Fruit fly (Drosophila melanogaster) whole organism, embryonic: ENCODE measurements around the gene CG7889.

ENCODE experiments used
- CG10366 ChIP-seq: fragments of 200-800 bp; sonication (Bioruptor generic); IDR thresholded peaks from 2 replicates; pipeline ENCODE4 v1.3.6; 2022; ENCODE audit warnings: missing biosample characterization, missing genetic modification characterization
- CG10654 ChIP-seq: fragments of 200-800 bp; sonication (Bioruptor generic); optimal IDR thresholded peaks from 2 replicates; lab custom pipeline; 2016; ENCODE audit warnings: missing biosample characterization, missing genetic modification characterization
- CG11456 ChIP-seq: fragments of 200-800 bp; sonication (Bioruptor generic); IDR thresholded peaks from 3 replicates; pipeline ENCODE4 v1.3.6; 2022; ENCODE audit warnings: missing biosample characterization, missing genetic modification characterization
- CG13296 ChIP-seq: fragments of 200-800 bp; sonication (Bioruptor generic); optimal IDR thresholded peaks from 3 replicates; lab custom pipeline; 2018; ENCODE audit warnings: missing biosample characterization, mild to moderate bottlenecking, missing genetic modification characterization
- CG1529 ChIP-seq: fragments of 200-800 bp; sonication (Bioruptor generic); optimal IDR thresholded peaks from 3 replicates; lab custom pipeline; 2018; ENCODE audit warnings: missing biosample characterization, missing genetic modification characterization
- CG16813 ChIP-seq: fragments of 200-800 bp; sonication (Bioruptor generic); IDR thresholded peaks from 3 replicates; pipeline ENCODE4 v1.3.6; 2022; ENCODE audit warnings: missing biosample characterization, missing genetic modification characterization; ENCODE audit not compliant: partially characterized antibody
- CG16863 ChIP-seq: fragments of 200-800 bp; sonication (Bioruptor generic); optimal IDR thresholded peaks from 3 replicates; lab custom pipeline; 2016; ENCODE audit warnings: missing biosample characterization, missing genetic modification characterization
- CG2129 ChIP-seq: fragments of 200-800 bp; sonication (Bioruptor generic); IDR thresholded peaks from 2 replicates; pipeline ENCODE4 v1.3.6; 2022; ENCODE audit warnings: missing biosample characterization, missing genetic modification characterization; ENCODE audit not compliant: partially characterized antibody
- CG30403 ChIP-seq: fragments of 200-800 bp; sonication (Bioruptor generic); optimal IDR thresholded peaks from 3 replicates; lab custom pipeline; 2016; ENCODE audit warnings: missing biosample characterization, missing genetic modification characterization
- CG3847 ChIP-seq: fragments of 200-800 bp; sonication (Bioruptor generic); IDR thresholded peaks from 2 replicates; pipeline ENCODE4 v1.3.6; 2022; ENCODE audit warnings: missing biosample characterization, missing genetic modification characterization
- CG3995 ChIP-seq: fragments of 200-800 bp; sonication (Bioruptor generic); optimal IDR thresholded peaks from 3 replicates; lab custom pipeline; 2016; ENCODE audit warnings: missing biosample characterization, missing genetic modification characterization
- CG7271 ChIP-seq: fragments of 200-800 bp; sonication (Bioruptor generic); optimal IDR thresholded peaks from 2 replicates; lab custom pipeline; 2018; ENCODE audit warnings: missing biosample characterization, mild to moderate bottlenecking, missing genetic modification characterization, moderate library complexity
- CG7357 ChIP-seq: fragments of 200-800 bp; sonication (Bioruptor generic); IDR thresholded peaks from 3 replicates; pipeline ENCODE4 v1.3.6; 2022; ENCODE audit warnings: missing biosample characterization, missing genetic modification characterization
- CG8290 ChIP-seq, 3 experiments: fragments of 200-800 bp; sonication (Bioruptor generic); optimal IDR thresholded peaks; 2 replicates each; lab custom pipeline; 2016 to 2019; ENCODE audit warnings: missing biosample characterization in 3 of 3, missing genetic modification characterization in 3 of 3, mild to moderate bottlenecking in 2 of 3, moderate library complexity in 1 of 3
- CG9876 ChIP-seq: fragments of 200-800 bp; sonication (Bioruptor generic); optimal IDR thresholded peaks from 2 replicates; lab custom pipeline; 2016; ENCODE audit warnings: missing biosample characterization, missing genetic modification characterization
- CoRest ChIP-seq: fragments of 200-800 bp; sonication (Bioruptor generic); optimal IDR thresholded peaks from 3 replicates; lab custom pipeline; 2018; ENCODE audit warnings: missing biosample characterization, mild to moderate bottlenecking, missing genetic modification characterization, moderate library complexity
- D19B ChIP-seq: fragments of 200-800 bp; sonication (Bioruptor generic); optimal IDR thresholded peaks from 2 replicates; lab custom pipeline; 2017; ENCODE audit warnings: missing biosample characterization, mild to moderate bottlenecking, missing genetic modification characterization
- E2f2 ChIP-seq: fragments of 200-800 bp; sonication (Bioruptor generic); IDR thresholded peaks from 2 replicates; pipeline ENCODE4 v1.3.6; 2022; ENCODE audit warnings: missing biosample characterization, missing genetic modification characterization
- Fer2 ChIP-seq: fragments of 200-800 bp; sonication (Bioruptor generic); optimal IDR thresholded peaks from 2 replicates; lab custom pipeline; 2018; ENCODE audit warnings: missing biosample characterization, mild to moderate bottlenecking, missing genetic modification characterization, moderate library complexity
- Gsc ChIP-seq: fragments of 200-800 bp; sonication (Bioruptor generic); IDR thresholded peaks from 2 replicates; pipeline ENCODE4 v1.3.6; 2022; ENCODE audit warnings: missing biosample characterization, missing genetic modification characterization
- HHEX ChIP-seq: fragments of 200-800 bp; sonication (Bioruptor generic); optimal IDR thresholded peaks from 3 replicates; lab custom pipeline; 2017; ENCODE audit warnings: missing biosample characterization, mild to moderate bottlenecking, missing genetic modification characterization, missing genetic modification reagents
- Hey ChIP-seq: fragments of 200-800 bp; sonication (Bioruptor generic); optimal IDR thresholded peaks from 3 replicates; lab custom pipeline; 2018; ENCODE audit warnings: missing biosample characterization, mild to moderate bottlenecking, missing genetic modification characterization
- Hsf ChIP-seq: fragments of 200-800 bp; sonication (Bioruptor generic); optimal IDR thresholded peaks from 3 replicates; lab custom pipeline; 2016; ENCODE audit warnings: missing biosample characterization, missing genetic modification characterization
- Lhr ChIP-seq: fragments of 200-800 bp; sonication (Bioruptor generic); optimal IDR thresholded peaks from 3 replicates; lab custom pipeline; 2017; ENCODE audit warnings: mild to moderate bottlenecking, missing biosample characterization, missing genetic modification reagents, missing genetic modification characterization
- NfI ChIP-seq: fragments of 200-800 bp; sonication (Bioruptor generic); optimal IDR thresholded peaks from 3 replicates; lab custom pipeline; 2018; ENCODE audit warnings: missing biosample characterization, mild to moderate bottlenecking, missing genetic modification characterization, moderate library complexity
- Pdp1 ChIP-seq, 2 experiments: fragments of 200-800 bp; sonication (Bioruptor generic); optimal IDR thresholded peaks; 3 replicates each; lab custom pipeline; 2016; ENCODE audit warnings: missing biosample characterization in 2 of 2, missing genetic modification characterization in 2 of 2, mild to moderate bottlenecking in 1 of 2, moderate library complexity in 1 of 2
- Ssrp ChIP-seq: fragments of 200-800 bp; sonication (Bioruptor generic); optimal IDR thresholded peaks from 2 replicates; lab custom pipeline; 2018; ENCODE audit warnings: missing biosample characterization, mild to moderate bottlenecking, missing genetic modification characterization, moderate library complexity
- ase ChIP-seq: fragments of 200-800 bp; sonication (Bioruptor generic); IDR thresholded peaks from 3 replicates; pipeline ENCODE4 v1.3.6; 2022; ENCODE audit warnings: missing biosample characterization, missing genetic modification characterization
- bbx ChIP-seq: fragments of 200-800 bp; sonication (Bioruptor generic); IDR thresholded peaks from 2 replicates; pipeline ENCODE4 v1.3.6; 2022; ENCODE audit warnings: missing biosample characterization, missing genetic modification characterization; ENCODE audit not compliant: partially characterized antibody
- bcd ChIP-seq: fragments of 200-800 bp; sonication (Bioruptor generic); optimal IDR thresholded peaks from 2 replicates; lab custom pipeline; 2017; ENCODE audit warnings: missing biosample characterization, mild to moderate bottlenecking, missing genetic modification characterization
- bsh ChIP-seq, 2 experiments: fragments of 200-800 bp; sonication (Bioruptor generic); optimal IDR thresholded peaks; 2 replicates each; lab custom pipeline; 2017 to 2018; ENCODE audit warnings: mild to moderate bottlenecking in 2 of 2, missing biosample characterization in 2 of 2, missing genetic modification characterization in 2 of 2, moderate library complexity in 1 of 2
- cato ChIP-seq: fragments of 200-800 bp; sonication (Bioruptor generic); optimal IDR thresholded peaks from 2 replicates; lab custom pipeline; 2016; ENCODE audit warnings: missing biosample characterization, missing genetic modification characterization, borderline replicate concordance
- chif ChIP-seq, 2 experiments: fragments of 200-800 bp; sonication (Bioruptor generic); optimal IDR thresholded peaks; 3 replicates each; lab custom pipeline; 2016; ENCODE audit warnings: missing biosample characterization in 2 of 2, missing genetic modification characterization in 2 of 2
- disco-r ChIP-seq: fragments of 200-800 bp; sonication (Bioruptor generic); optimal IDR thresholded peaks from 2 replicates; lab custom pipeline; 2016; ENCODE audit warnings: missing biosample characterization, missing genetic modification characterization
- ewg ChIP-seq: fragments of 200-800 bp; sonication (Bioruptor generic); optimal IDR thresholded peaks from 3 replicates; lab custom pipeline; 2017; ENCODE audit warnings: mild to moderate bottlenecking, missing biosample characterization, missing genetic modification reagents, missing genetic modification characterization
- gro ChIP-seq: fragments of 200-800 bp; sonication (Bioruptor generic); optimal IDR thresholded peaks from 2 replicates; lab custom pipeline; 2016; ENCODE audit warnings: missing biosample characterization, missing genetic modification characterization
- lab ChIP-seq: fragments of 200-800 bp; sonication (Bioruptor generic); optimal IDR thresholded peaks from 3 replicates; lab custom pipeline; 2017; ENCODE audit warnings: missing biosample characterization, missing genetic modification characterization, mild to moderate bottlenecking, moderate library complexity, missing genetic modification reagents
- mam ChIP-seq: fragments of 200-800 bp; sonication (Bioruptor generic); optimal IDR thresholded peaks from 3 replicates; lab custom pipeline; 2016; ENCODE audit warnings: missing biosample characterization, missing genetic modification characterization
- pho ChIP-seq: fragments of 200-800 bp; sonication (Bioruptor generic); optimal IDR thresholded peaks from 2 replicates; lab custom pipeline; 2016; ENCODE audit warnings: missing biosample characterization, missing genetic modification characterization
- sc ChIP-seq, 3 experiments: fragments of >200 bp in 2 of 3; fragments of 200-800 bp in 1 of 3; sonication (Bioruptor generic) in 1 of 3; optimal IDR thresholded peaks; 2 replicates in 2 of 3; 3 replicates in 1 of 3; lab custom pipeline; 2017; ENCODE audit warnings: mild to moderate bottlenecking in 1 of 3, missing biosample characterization in 1 of 3, missing genetic modification characterization in 1 of 3, missing genetic modification reagents in 1 of 3
- yki ChIP-seq: fragments of >200 bp; optimal IDR thresholded peaks from 3 replicates; lab custom pipeline; 2018

CG7889 gene

dm6 chrX:19201630-19202029, 41.8 kb upstream of the CG7889 start, which contains the start of gene CG7990 (continued):
- TF ChIP-seq bsh (GFP tag; optimal IDR thresholded peaks at IDR 0.05; lab: Kevin White, UChicago) (no peak), CG8290 (GFP tag; optimal IDR thresholded peaks at IDR 0.05; lab: Kevin White, UChicago) (no peak), CG8290 (tag; optimal IDR thresholded peaks at IDR 0.05; lab: Kevin White, UChicago) (peak in 1 of 2 experiments; percentile 61), CG16813 (0 out of 3 replicates have a peak, but pooled peaks have one; percentile 29), CG7357 (GFP tag; lab: Robert Waterston, UW) (no peak), bbx (GFP tag; lab: Robert Waterston, UW) (peak; percentile 67), Hey (tag; lab: Kevin White, UChicago) (no peak), sc (optimal IDR thresholded peaks at IDR 0.05; lab: Kevin White, UChicago) (no peak), sc (GFP tag; optimal IDR thresholded peaks at IDR 0.05; lab: Kevin White, UChicago) (no peak), CG7271 (tag; lab: Kevin White, UChicago) (no peak), bcd (GFP tag; lab: Kevin White, UChicago) (peak; percentile 16), NfI (GFP tag; lab: Kevin White, UChicago) (no peak), CoRest (tag; lab: Kevin White, UChicago) (no peak), CG30403 (no peak), CG2129 (GFP tag; lab: Robert Waterston, UW) (no peak), yki (no peak), mam (GFP tag; lab: Kevin White, UChicago) (no peak), D19B (GFP tag; lab: Kevin White, UChicago) (no peak), Hsf (GFP tag; lab: Kevin White, UChicago) (no peak), chif (GFP tag; optimal IDR thresholded peaks at IDR 0.05; lab: Kevin White, UChicago) (no peak), CG10366 (GFP tag; lab: Robert Waterston, UW) (no peak), cato (GFP tag; lab: Kevin White, UChicago) (no peak), Lhr (GFP tag; lab: Kevin White, UChicago) (peak; percentile 26), CG16863 (GFP tag; lab: Kevin White, UChicago) (no peak), HHEX (GFP tag; lab: Kevin White, UChicago) (no peak), ase (GFP tag; lab: Robert Waterston, UW) (no peak), CG1529 (GFP tag; lab: Kevin White, UChicago) (no peak), CG11456 (GFP tag; lab: Robert Waterston, UW) (no peak), lab (GFP tag; lab: Kevin White, UChicago) (no peak), CG3995 (GFP tag; lab: Kevin White, UChicago) (no peak), CG3847 (GFP tag; lab: Robert Waterston, UW) (no peak), disco-r (GFP tag; lab: Kevin White, UChicago) (no peak), Gsc (no peak), ewg (GFP tag; lab: Kevin White, UChicago) (peak; percentile 86), gro (no peak), pho (GFP tag; lab: Kevin White, UChicago) (no peak), CG13296 (no peak), Pdp1 (GFP tag; optimal IDR thresholded peaks at IDR 0.05; lab: Kevin White, UChicago) (no peak), Fer2 (tag; lab: Kevin White, UChicago) (no peak), E2f2 (peak; percentile 63), CG10654 (GFP tag; lab: Kevin White, UChicago) (no peak), Ssrp (no peak), CG9876 (no peak)
